Worm (Caenorhabditis elegans): ENCODE results near the gene hrg-7.

- no peak for TF ChIP-seq hmbx-1 (tag; optimal IDR thresholded peaks at IDR 0.05)
- no peak for TF ChIP-seq hmg-4 (GFP tag; optimal IDR thresholded peaks at IDR 0.05)
- TF ChIP-seq hnd-1 (tag; optimal IDR thresholded peaks at IDR 0.05) = no peak
- TF ChIP-seq tra-4 (tag; optimal IDR thresholded peaks at IDR 0.05) = no peak
- TF ChIP-seq flt-1 (GFP tag; IDR thresholded peaks at IDR 0.05) = no peak
- no peak for TF ChIP-seq tbx-11 (GFP tag; IDR thresholded peaks at IDR 0.05)
- TF ChIP-seq ama-1 (optimal IDR thresholded peaks at IDR 0.05) = no peak
- TF ChIP-seq scrt-1 (GFP tag; IDR thresholded peaks at IDR 0.05) = no peak
Observed at ce11 chrV:12786340-12786739, 44.5 kb downstream of the hrg-7 start.
